Worm (Caenorhabditis elegans) whole organism, L4 larva: Measurements from ENCODE around the gene Y39E4B.13.

Experiments used
- F10B5.3 ChIP-seq: sonication (generic microtip); optimal IDR thresholded peaks from 2 replicates; lab custom pipeline; 2016; ENCODE audit warnings: mild to moderate bottlenecking, missing genetic modification characterization, missing compliant biosample characterization
- F37D6.2 ChIP-seq: sonication (generic microtip); optimal IDR thresholded peaks from 2 replicates; lab custom pipeline; 2016; ENCODE audit warnings: mild to moderate bottlenecking, missing genetic modification characterization, missing compliant biosample characterization
- Y48G9A.11 ChIP-seq: fragments of 200-800 bp; sonication (Bioruptor generic); IDR thresholded peaks from 2 replicates; pipeline ENCODE4 v1.3.6; 2022; ENCODE audit warnings: missing genetic modification reagents, missing genetic modification characterization, missing compliant biosample characterization
- Y5F2A.4 ChIP-seq: fragments of 200-800 bp; sonication (Bioruptor generic); optimal IDR thresholded peaks from 2 replicates; lab custom pipeline; 2018; ENCODE audit warnings: mild to moderate bottlenecking, missing genetic modification characterization, missing compliant biosample characterization
- Y75B8A.6 ChIP-seq: fragments of 200-800 bp; sonication (Bioruptor generic); IDR thresholded peaks from 2 replicates; pipeline ENCODE4 v1.3.6; 2022; ENCODE audit warnings: missing genetic modification reagents, missing genetic modification characterization, missing compliant biosample characterization
- aha-1 ChIP-seq: fragments of 150-350 bp; peaks from one replicate; lab custom pipeline; 2014; ENCODE audit warnings: missing biosample characterization, missing genetic modification characterization
- ama-1 ChIP-seq: fragments of 150-350 bp; optimal IDR thresholded peaks from 2 replicates; lab custom pipeline; 2014; ENCODE audit warnings: inconsistent platforms, mixed read lengths
- ceh-32 ChIP-seq: sonication (generic microtip); optimal IDR thresholded peaks from 2 replicates; lab custom pipeline; 2016; ENCODE audit warnings: mild to moderate bottlenecking, missing genetic modification characterization, missing compliant biosample characterization; ENCODE audit not compliant: poor library complexity
- ces-1 ChIP-seq: fragments of 150-350 bp; sonication (generic microtip); optimal IDR thresholded peaks from 4 replicates; lab custom pipeline; 2014; ENCODE audit warnings: missing biosample characterization, missing genetic modification reagents, missing genetic modification characterization
- ctbp-1 ChIP-seq: fragments of 200-800 bp; sonication (Bioruptor generic); IDR thresholded peaks from 2 replicates; pipeline ENCODE4 v1.3.6; 2022; ENCODE audit warnings: missing genetic modification reagents, missing genetic modification characterization, missing compliant biosample characterization
- daf-12 ChIP-seq: fragments of 150-350 bp; optimal IDR thresholded peaks from 2 replicates; lab custom pipeline; 2014; ENCODE audit warnings: missing biosample characterization, missing genetic modification reagents, missing genetic modification characterization
- daf-16 ChIP-seq, 3 experiments: sonication (generic microtip); optimal IDR thresholded peaks; 2 replicates each; lab custom pipeline; 2016 to 2017; ENCODE audit warnings: missing genetic modification characterization in 3 of 3, missing genetic modification reagents in 3 of 3, mild to moderate bottlenecking in 2 of 3, missing compliant biosample characterization in 2 of 3, missing biosample characterization in 1 of 3, moderate library complexity in 1 of 3
- dmd-6 ChIP-seq: fragments of 200-800 bp; sonication (Bioruptor generic); IDR thresholded peaks from 2 replicates; pipeline ENCODE4 v1.3.6; 2022; ENCODE audit warnings: missing genetic modification reagents, missing genetic modification characterization, missing compliant biosample characterization
- dmd-8 ChIP-seq: fragments of 200-800 bp; sonication (Bioruptor generic); IDR thresholded peaks from 2 replicates; pipeline ENCODE4 v1.3.6; 2022; ENCODE audit warnings: missing genetic modification characterization, missing compliant biosample characterization
- dpl-1 ChIP-seq: fragments of 150-350 bp; optimal IDR thresholded peaks from 2 replicates; lab custom pipeline; 2014; ENCODE audit warnings: missing biosample characterization, missing genetic modification reagents, missing genetic modification characterization
- dve-1 ChIP-seq: sonication (generic microtip); optimal IDR thresholded peaks from 2 replicates; lab custom pipeline; 2017; ENCODE audit warnings: antibody characterized with exemption, mild to moderate bottlenecking, missing genetic modification characterization, missing compliant biosample characterization; ENCODE audit not compliant: insufficient read depth
- egl-43 ChIP-seq: fragments of 200-800 bp; sonication (Bioruptor generic); IDR thresholded peaks from 2 replicates; pipeline ENCODE4 v1.3.6; 2022; ENCODE audit warnings: missing genetic modification reagents, missing genetic modification characterization, missing compliant biosample characterization
- fos-1 ChIP-seq: fragments of 150-350 bp; optimal IDR thresholded peaks from 2 replicates; lab custom pipeline; 2014; ENCODE audit warnings: missing biosample characterization, missing genetic modification characterization
- hlh-11 ChIP-seq: fragments of 200-800 bp; sonication (Bioruptor generic); optimal IDR thresholded peaks from 2 replicates; lab custom pipeline; 2018; ENCODE audit warnings: mild to moderate bottlenecking, missing genetic modification characterization, missing compliant biosample characterization
- hlh-30 ChIP-seq: sonication (generic microtip); optimal IDR thresholded peaks from 2 replicates; lab custom pipeline; 2017; ENCODE audit warnings: antibody characterized with exemption, mild to moderate bottlenecking, missing genetic modification characterization, missing compliant biosample characterization; ENCODE audit not compliant: insufficient read depth
- lin-1 ChIP-seq: fragments of 200-800 bp; sonication (Bioruptor generic); IDR thresholded peaks from 2 replicates; pipeline ENCODE4 v1.3.6; 2022; ENCODE audit warnings: missing genetic modification reagents, missing genetic modification characterization, missing compliant biosample characterization
- lin-15B ChIP-seq: fragments of 150-350 bp; sonication (generic microtip); optimal IDR thresholded peaks from 3 replicates; lab custom pipeline; 2014; ENCODE audit warnings: missing biosample characterization, missing genetic modification characterization
- lir-3 ChIP-seq: sonication (generic microtip); optimal IDR thresholded peaks from 2 replicates; lab custom pipeline; 2016; ENCODE audit warnings: mild to moderate bottlenecking, missing genetic modification characterization, missing compliant biosample characterization
- lsy-2 ChIP-seq, 2 experiments: fragments of 150-350 bp in 1 of 2; sonication (generic microtip) in 1 of 2; optimal IDR thresholded peaks; 2 replicates each; lab custom pipeline; 2014 to 2017; ENCODE audit warnings: missing biosample characterization in 2 of 2, missing genetic modification characterization in 2 of 2
- madf-5 ChIP-seq, 2 experiments: fragments of 200-800 bp; sonication (Bioruptor generic); IDR thresholded peaks; 2 replicates each; pipeline ENCODE4 v1.3.6; 2022; ENCODE audit warnings: missing compliant biosample characterization in 2 of 2, missing genetic modification characterization in 2 of 2
- mep-1 ChIP-seq: fragments of 150-350 bp; sonication (generic microtip); optimal IDR thresholded peaks from 3 replicates; lab custom pipeline; 2014; ENCODE audit warnings: missing biosample characterization, missing genetic modification characterization
- mxl-2 ChIP-seq: fragments of 200-800 bp; sonication (Bioruptor generic); conservative IDR thresholded peaks from 2 replicates; pipeline ENCODE4 v1.3.6; 2022; ENCODE audit warnings: missing genetic modification reagents, missing genetic modification characterization, missing compliant biosample characterization
- mxl-3 ChIP-seq: fragments of 200-800 bp; sonication (Bioruptor generic); optimal IDR thresholded peaks from 2 replicates; lab custom pipeline; 2018; ENCODE audit warnings: mild to moderate bottlenecking, missing genetic modification characterization, missing compliant biosample characterization
- nhr-10 ChIP-seq: fragments of 150-350 bp; optimal IDR thresholded peaks from 2 replicates; lab custom pipeline; 2014; ENCODE audit warnings: missing biosample characterization, missing genetic modification characterization
- nhr-102 ChIP-seq: sonication (generic microtip); optimal IDR thresholded peaks from 2 replicates; lab custom pipeline; 2016; ENCODE audit warnings: mild to moderate bottlenecking, missing genetic modification characterization, moderate library complexity, missing compliant biosample characterization
- nhr-237 ChIP-seq: sonication (generic microtip); optimal IDR thresholded peaks from 2 replicates; lab custom pipeline; 2017; ENCODE audit warnings: missing biosample characterization, missing genetic modification characterization
- nhr-28 ChIP-seq: fragments of 150-350 bp; optimal IDR thresholded peaks from 2 replicates; lab custom pipeline; 2014; ENCODE audit warnings: missing biosample characterization, missing genetic modification characterization
- nhr-6 ChIP-seq: fragments of 150-350 bp; optimal IDR thresholded peaks from 2 replicates; lab custom pipeline; 2014; ENCODE audit warnings: missing biosample characterization, missing genetic modification characterization
- nhr-77 ChIP-seq: fragments of 150-350 bp; optimal IDR thresholded peaks from 2 replicates; lab custom pipeline; 2014; ENCODE audit warnings: missing biosample characterization, missing genetic modification characterization
- pha-4 ChIP-seq, 2 experiments: fragments of 150-350 bp in 1 of 2; fragments of 200-800 bp in 1 of 2; sonication (Bioruptor generic) in 1 of 2; IDR thresholded peaks in 1 of 2; optimal IDR thresholded peaks in 1 of 2; 2 replicates each; pipeline versions ENCODE4 v1.3.6 to Lab custom; 2014 to 2022; ENCODE audit warnings: missing genetic modification characterization in 2 of 2, missing genetic modification reagents in 2 of 2, missing biosample characterization in 1 of 2, missing compliant biosample characterization in 1 of 2
- pqm-1 ChIP-seq: sonication (generic microtip); optimal IDR thresholded peaks from 2 replicates; lab custom pipeline; 2017; ENCODE audit warnings: missing biosample characterization, missing genetic modification characterization
- sdz-12 ChIP-seq: fragments of 200-800 bp; sonication (Bioruptor generic); optimal IDR thresholded peaks from 2 replicates; lab custom pipeline; 2018; ENCODE audit warnings: mild to moderate bottlenecking, missing genetic modification characterization, missing compliant biosample characterization
- set-16 ChIP-seq: fragments of 200-800 bp; sonication (Bioruptor generic); IDR thresholded peaks from 2 replicates; pipeline ENCODE4 v1.3.6; 2022; ENCODE audit warnings: missing genetic modification reagents, missing genetic modification characterization, missing compliant biosample characterization
- snpc-1.2 ChIP-seq: fragments of 200-800 bp; sonication (Bioruptor generic); IDR thresholded peaks from 2 replicates; pipeline ENCODE4 v1.3.6; 2022; ENCODE audit warnings: missing genetic modification reagents, missing genetic modification characterization, missing compliant biosample characterization
- unc-62 ChIP-seq, 3 experiments: fragments of 150-350 bp in 1 of 3; sonication (generic microtip); optimal IDR thresholded peaks in 2 of 3; peaks in 1 of 3; 1 replicate in 1 of 3; 2 replicates in 2 of 3; lab custom pipeline; 2014 to 2017; ENCODE audit warnings: missing biosample characterization in 3 of 3, missing genetic modification characterization in 3 of 3, missing genetic modification reagents in 3 of 3, missing genotype in 1 of 3
- zip-11 ChIP-seq: fragments of 200-800 bp; sonication (Bioruptor generic); IDR thresholded peaks from 2 replicates; pipeline ENCODE4 v1.3.6; 2022; ENCODE audit warnings: missing genetic modification characterization, missing compliant biosample characterization
- ztf-11 ChIP-seq: fragments of 150-350 bp; optimal IDR thresholded peaks from 2 replicates; lab custom pipeline; 2014; ENCODE audit warnings: missing biosample characterization, missing genetic modification characterization

The Y39E4B.13 gene

DNA sequence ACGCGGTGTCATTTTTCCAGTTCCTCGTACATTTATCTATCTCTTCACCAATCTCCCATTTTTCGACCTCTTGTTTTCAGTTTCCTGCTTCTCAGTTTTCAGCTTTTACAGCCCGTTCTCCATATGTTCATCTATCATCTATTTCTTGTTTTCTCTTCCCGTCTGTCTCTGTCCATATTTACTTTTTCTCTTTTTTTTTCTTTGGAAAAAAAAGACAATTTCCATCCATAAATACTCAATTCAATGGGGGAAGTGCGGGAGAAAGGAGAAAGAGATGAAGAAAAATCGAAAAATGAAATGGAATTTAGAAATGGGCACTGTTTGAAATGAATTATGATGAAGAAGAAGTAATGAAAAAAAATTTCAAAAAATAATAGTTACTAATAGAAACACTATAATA, 32.8 kb upstream of the Y39E4B.13 start:
- no peak for TF ChIP-seq ztf-11
- TF ChIP-seq nhr-10 (tag; lab: Kevin White, UChicago): no peak
- no peak for TF ChIP-seq lir-3
- TF ChIP-seq mep-1: no peak
- TF ChIP-seq nhr-77: no peak
- TF ChIP-seq dmd-8 (GFP tag; lab: Robert Waterston, UW): no peak
- no peak for TF ChIP-seq Y5F2A.4 (GFP tag; lab: Kevin White, UChicago)
- no peak for TF ChIP-seq ceh-32 (tag; lab: Kevin White, UChicago)
- TF ChIP-seq F10B5.3: no peak
- TF ChIP-seq lin-1 (GFP tag; lab: Robert Waterston, UW): no peak
- peak; percentile 32 for TF ChIP-seq dve-1 (tag; lab: Kevin White, UChicago)
- TF ChIP-seq sdz-12: no peak
- no peak for TF ChIP-seq mxl-2 (GFP tag; lab: Robert Waterston, UW)
- no peak for TF ChIP-seq lin-15B
- TF ChIP-seq aha-1 (tag; lab: Kevin White, UChicago): peak; percentile 39
- TF ChIP-seq nhr-237 (tag; lab: Kevin White, UChicago): no peak
- TF ChIP-seq pha-4 (GFP tag; IDR thresholded peaks at IDR 0.05; lab: Robert Waterston, UW): no peak
- TF ChIP-seq pha-4 (tag; optimal IDR thresholded peaks at IDR 0.05; lab: Kevin White, UChicago): peak; percentile 63
- no peak for TF ChIP-seq F37D6.2 (tag; lab: Kevin White, UChicago)
- no peak for TF ChIP-seq zip-11
- TF ChIP-seq set-16 (GFP tag; lab: Robert Waterston, UW): no peak
- TF ChIP-seq, all 104 proteins: peak for 3

DNA sequence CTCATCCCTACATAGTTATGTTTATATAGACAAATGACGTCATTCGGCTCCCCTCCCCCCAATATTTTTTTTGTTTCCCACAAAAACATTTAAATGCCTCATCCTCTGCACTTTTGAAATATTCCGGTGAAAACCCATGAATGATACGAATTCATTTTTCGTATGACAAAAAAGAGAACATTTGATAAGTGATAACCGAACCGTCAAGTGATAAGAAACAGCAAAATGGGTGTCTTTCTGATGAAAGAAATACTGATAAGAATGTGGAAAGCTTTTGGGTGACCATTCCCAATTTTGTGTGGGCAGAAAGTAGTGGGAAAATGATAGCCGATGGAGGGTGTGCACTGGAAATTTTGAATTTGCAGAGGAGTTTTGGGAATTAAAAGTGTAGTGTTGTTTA, 31.6 kb upstream of the Y39E4B.13 start:
- TF ChIP-seq daf-12 (tag; lab: Kevin White, UChicago): no peak
- no peak for TF ChIP-seq fos-1 (tag; lab: Kevin White, UChicago)
- TF ChIP-seq snpc-1.2 (GFP tag; lab: Robert Waterston, UW): no peak
- TF ChIP-seq F37D6.2 (tag; lab: Kevin White, UChicago): no peak
- TF ChIP-seq Y48G9A.11 (GFP tag; lab: Robert Waterston, UW): no peak
- no peak for TF ChIP-seq set-16 (GFP tag; lab: Robert Waterston, UW)
- peak; percentile 98 for TF ChIP-seq pqm-1 (tag; lab: Kevin White, UChicago)
- TF ChIP-seq nhr-77: peak; percentile 73
- no peak for TF ChIP-seq ama-1 (lab: Kevin White, UChicago)
- no peak for TF ChIP-seq Y75B8A.6
- peak; percentile 45 for TF ChIP-seq nhr-102
- peak in 1 of 2 experiments; percentile 94 for TF ChIP-seq unc-62 (GFP tag; optimal IDR thresholded peaks at IDR 0.05 in 1 of 2; lab: Kevin White, UChicago)
- no peak for TF ChIP-seq unc-62 (tag; optimal IDR thresholded peaks at IDR 0.05; lab: Kevin White, UChicago)
- no peak for TF ChIP-seq ces-1 (GFP tag; lab: Kevin White, UChicago)
- TF ChIP-seq lsy-2 (tag; optimal IDR thresholded peaks at IDR 0.05; lab: Kevin White, UChicago): peak in 1 of 2 experiments; percentile 30
- TF ChIP-seq lin-1 (GFP tag; lab: Robert Waterston, UW): no peak
- TF ChIP-seq nhr-6 (tag; lab: Kevin White, UChicago): peak; percentile 21
- TF ChIP-seq madf-5 (GFP tag; IDR thresholded peaks at IDR 0.05; lab: Robert Waterston, UW): no peak
- no peak for TF ChIP-seq dpl-1 (GFP tag; lab: Kevin White, UChicago)
- TF ChIP-seq daf-16 (GFP tag; optimal IDR thresholded peaks at IDR 0.05; lab: Kevin White, UChicago): no peak
- peak; percentile 84 for TF ChIP-seq daf-16 (tag; optimal IDR thresholded peaks at IDR 0.05; lab: Kevin White, UChicago)
- TF ChIP-seq nhr-28 (tag; lab: Kevin White, UChicago): peak; percentile 86
- peak; percentile 11 for TF ChIP-seq mep-1
- peak; percentile 79 for TF ChIP-seq dve-1 (tag; lab: Kevin White, UChicago)
- TF ChIP-seq dmd-6 (GFP tag; lab: Robert Waterston, UW): peak; percentile 79
- TF ChIP-seq hlh-30 (tag; lab: Kevin White, UChicago): peak; percentile 77
- TF ChIP-seq mxl-3 (GFP tag; lab: Kevin White, UChicago): peak; percentile 39
- TF ChIP-seq sdz-12: no peak
- TF ChIP-seq ctbp-1 (GFP tag; lab: Robert Waterston, UW): no peak
- peak; percentile 87 for TF ChIP-seq hlh-11 (tag; lab: Kevin White, UChicago)
- no peak for TF ChIP-seq egl-43 (GFP tag; lab: Robert Waterston, UW)
